Worm (Caenorhabditis elegans): Measurements from ENCODE around the gene insc-1.

The insc-1 gene

ce11 chrII:7398712-7399111 lies 40.0 kb downstream of the insc-1 start, which contains the start of gene C07D10.1:
Gene C07D10.1 (plus strand): TSS chrII:7399012.
- TF ChIP-seq nhr-28 (tag; optimal IDR thresholded peaks at IDR 0.05) (no peak), jun-1 (tag; optimal IDR thresholded peaks at IDR 0.05) (no peak), ztf-4 (tag; optimal IDR thresholded peaks at IDR 0.05) (no peak), lin-39 (tag; optimal IDR thresholded peaks at IDR 0.05) (no peak), elt-2 (tag; optimal IDR thresholded peaks at IDR 0.05) (no peak), mml-1 (tag; optimal IDR thresholded peaks at IDR 0.05) (no peak), ama-1 (optimal IDR thresholded peaks at IDR 0.05) (no peak), snpc-4 (tag; optimal IDR thresholded peaks at IDR 0.05) (no peak), eor-1 (tag; optimal IDR thresholded peaks at IDR 0.05) (no peak)

- TF ChIP-seq nhr-77 (tag; optimal IDR thresholded peaks at IDR 0.05) (no peak), pqm-1 (tag; optimal IDR thresholded peaks at IDR 0.05) (no peak), zag-1 (tag; optimal IDR thresholded peaks at IDR 0.05) (no peak), nhr-12 (tag; optimal IDR thresholded peaks at IDR 0.05) (no peak), ztf-11 (tag; optimal IDR thresholded peaks at IDR 0.05) (no peak), nhr-67 (tag; optimal IDR thresholded peaks at IDR 0.05) (no peak), hmg-11 (tag; optimal IDR thresholded peaks at IDR 0.05) (no peak), fkh-2 (tag; optimal IDR thresholded peaks at IDR 0.05) (no peak), nhr-25 (tag; optimal IDR thresholded peaks at IDR 0.05) (no peak), tbx-2 (tag; optimal IDR thresholded peaks at IDR 0.05) (no peak), ZK546.5 (tag; optimal IDR thresholded peaks at IDR 0.05) (no peak), fos-1 (tag; optimal IDR thresholded peaks at IDR 0.05) (no peak)
Observed at ce11 chrII:7402625-7403024, 43.9 kb downstream of the insc-1 start, which contains the start of gene nas-7. Gene nas-7 (minus strand): TSS chrII:7402725.

DNA sequence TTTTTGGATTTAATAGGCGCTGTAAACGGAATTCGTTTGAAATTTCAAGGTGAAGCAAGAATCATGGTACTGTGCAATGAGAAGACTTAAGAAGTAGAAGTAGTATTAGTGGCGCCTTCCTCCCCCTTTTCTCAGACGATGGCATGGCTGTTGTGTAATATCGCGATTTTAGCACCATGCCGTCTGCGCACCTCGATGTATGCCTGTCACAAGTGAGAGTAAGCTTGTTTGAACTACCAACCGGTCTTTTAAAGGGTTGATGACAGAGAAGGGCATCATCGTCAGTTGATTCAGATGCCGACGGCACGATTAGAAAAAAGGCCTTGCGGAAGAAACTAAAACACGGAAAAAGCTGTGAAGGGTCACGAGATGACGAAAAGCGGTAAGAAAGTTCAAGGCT lies 45.3 kb downstream of the insc-1 start:
- TF ChIP-seq lsy-12 (tag; optimal IDR thresholded peaks at IDR 0.05) (no peak), nhr-25 (tag; optimal IDR thresholded peaks at IDR 0.05) (peak; percentile 99), nhr-43 (tag; optimal IDR thresholded peaks at IDR 0.05; ENCODE audit: poor library complexity, severe bottlenecking) (peak; percentile 19), ZK546.5 (tag; optimal IDR thresholded peaks at IDR 0.05) (no peak), elt-1 (tag; optimal IDR thresholded peaks at IDR 0.05) (peak; percentile 56), ama-1 (optimal IDR thresholded peaks at IDR 0.05) (no peak), lin-39 (tag; optimal IDR thresholded peaks at IDR 0.05) (no peak), pha-4 (tag; optimal IDR thresholded peaks at IDR 0.05) (no peak), ztf-11 (tag; optimal IDR thresholded peaks at IDR 0.05) (no peak), mdl-1 (tag; optimal IDR thresholded peaks at IDR 0.05) (no peak), unc-62 (GFP tag; optimal IDR thresholded peaks at IDR 0.05) (no peak), sea-2 (GFP tag; optimal IDR thresholded peaks at IDR 0.05) (no peak), R02D3.7 (tag; optimal IDR thresholded peaks at IDR 0.05) (no peak), lin-15B (tag; optimal IDR thresholded peaks at IDR 0.05) (no peak), zag-1 (tag; optimal IDR thresholded peaks at IDR 0.05) (no peak), fos-1 (tag; optimal IDR thresholded peaks at IDR 0.05) (no peak), daf-12 (tag; optimal IDR thresholded peaks at IDR 0.05) (no peak), elt-2 (tag; optimal IDR thresholded peaks at IDR 0.05) (no peak), nfya-1 (tag; optimal IDR thresholded peaks at IDR 0.05; ENCODE audit: insufficient read depth) (peak; percentile 35), egl-5 (tag; optimal IDR thresholded peaks at IDR 0.05) (no peak), hmg-11 (tag; optimal IDR thresholded peaks at IDR 0.05) (no peak)

- TF ChIP-seq elt-3 (tag; optimal IDR thresholded peaks at IDR 0.05) (peak in 2 of 3 experiments; percentile 81 to 91), nhr-25 (tag; optimal IDR thresholded peaks at IDR 0.05) (peak; percentile 94), lsy-12 (tag; optimal IDR thresholded peaks at IDR 0.05) (no peak), nhr-23 (tag; optimal IDR thresholded peaks at IDR 0.05) (peak; percentile 45)
Observed at ce11 chrII:7405262-7405661, 46.6 kb downstream of the insc-1 start.

ce11 chrII:7406438-7406837 lies 47.7 kb downstream of the insc-1 start:
- no peak for TF ChIP-seq egl-5 (tag; optimal IDR thresholded peaks at IDR 0.05)
- no peak for TF ChIP-seq nhr-67 (tag; optimal IDR thresholded peaks at IDR 0.05)
- TF ChIP-seq nhr-25 (tag; optimal IDR thresholded peaks at IDR 0.05), result no peak
- TF ChIP-seq sea-2 (GFP tag; optimal IDR thresholded peaks at IDR 0.05), result no peak
- no peak for TF ChIP-seq daf-12 (tag; optimal IDR thresholded peaks at IDR 0.05)
- TF ChIP-seq nhr-11 (tag; optimal IDR thresholded peaks at IDR 0.05), result no peak

Data from whole organism, L3 larva.